Fruit fly (Drosophila melanogaster): ENCODE results near the gene CG42680.
A peak's percentile ranks its signal among the peaks of the same experiment; 100 is the strongest.

- TF ChIP-seq EcR (GFP tag; optimal IDR thresholded peaks at IDR 0.05) (peak; percentile 15), CG13204 (GFP tag; optimal IDR thresholded peaks at IDR 0.05) (no peak), CG4496 (GFP tag; IDR thresholded peaks at IDR 0.05) (peak; percentile 90), fd96Ca (GFP tag; IDR thresholded peaks at IDR 0.05) (peak; percentile 89), Snoo (tag; optimal IDR thresholded peaks at IDR 0.05) (no peak)
These were observed 31.6 kb upstream of the CG42680 start for dm6 chr2L:14619602-14620001.

Measured in whole organism, pupa.